Worm (Caenorhabditis elegans) whole organism, L2 larva: Measurements from ENCODE around the gene Y47D3A.32.

Experiments used
- ceh-16 ChIP-seq: fragments of 150-350 bp; optimal IDR thresholded peaks from 2 replicates; lab custom pipeline; 2014; ENCODE audit warnings: missing biosample characterization, missing genetic modification characterization
- crh-2 ChIP-seq: sonication (generic microtip); optimal IDR thresholded peaks from 2 replicates; lab custom pipeline; 2017; ENCODE audit warnings: missing biosample characterization, missing genetic modification characterization
- elt-1 ChIP-seq: fragments of 150-350 bp; optimal IDR thresholded peaks from 2 replicates; lab custom pipeline; 2014; ENCODE audit warnings: missing biosample characterization, missing genetic modification characterization
- fos-1 ChIP-seq: fragments of 150-350 bp; optimal IDR thresholded peaks from 2 replicates; lab custom pipeline; 2014; ENCODE audit warnings: missing biosample characterization, missing genetic modification characterization
- lin-39 ChIP-seq: fragments of 150-350 bp; optimal IDR thresholded peaks from 2 replicates; lab custom pipeline; 2014; ENCODE audit warnings: missing biosample characterization, missing genetic modification reagents, missing genetic modification characterization
- lsy-2 ChIP-seq, 2 experiments: fragments of 150-350 bp in 1 of 2; sonication (generic microtip) in 1 of 2; optimal IDR thresholded peaks; 2 replicates each; lab custom pipeline; 2014 to 2017; ENCODE audit warnings: missing biosample characterization in 2 of 2, missing genetic modification characterization in 2 of 2
- unc-62 ChIP-seq: fragments of 150-350 bp; optimal IDR thresholded peaks from 2 replicates; lab custom pipeline; 2014; ENCODE audit warnings: missing biosample characterization, missing genetic modification reagents, missing genetic modification characterization
- zag-1 ChIP-seq: fragments of 150-350 bp; optimal IDR thresholded peaks from 2 replicates; lab custom pipeline; 2014; ENCODE audit warnings: missing biosample characterization, missing genetic modification characterization
- ztf-11 ChIP-seq: sonication (generic microtip); optimal IDR thresholded peaks from 2 replicates; lab custom pipeline; 2017; ENCODE audit warnings: missing biosample characterization, missing genetic modification characterization

DNA sequence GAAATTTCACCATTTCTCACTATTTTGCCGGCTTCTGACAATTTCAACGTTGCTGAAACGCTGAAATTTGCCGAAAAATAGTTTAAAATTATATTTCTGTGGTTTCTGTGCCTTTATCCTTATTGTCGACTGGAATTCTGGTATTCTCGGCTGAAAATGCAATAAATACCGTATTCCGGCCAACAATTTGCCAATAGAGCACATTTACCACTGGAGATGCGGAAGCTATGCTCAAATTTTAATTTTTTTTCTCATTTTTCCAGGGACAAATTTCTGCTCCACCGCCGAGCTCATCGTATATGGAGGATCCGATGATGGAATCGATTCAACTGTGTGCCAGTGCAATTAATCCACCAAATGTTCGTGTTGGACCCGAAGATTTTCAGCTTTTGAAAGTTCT lies 5.6 kb upstream of the Y47D3A.32 start:
- no peak for TF ChIP-seq ztf-11 (tag; lab: Kevin White, UChicago)
- no peak for TF ChIP-seq ceh-16 (tag; lab: Kevin White, UChicago)
- no peak for TF ChIP-seq zag-1 (tag; lab: Kevin White, UChicago)
- TF ChIP-seq lsy-2 (tag; optimal IDR thresholded peaks at IDR 0.05; lab: Kevin White, UChicago), result no peak
- no peak for TF ChIP-seq crh-2 (tag; lab: Kevin White, UChicago)
- no peak for TF ChIP-seq lin-39
- TF ChIP-seq fos-1, result no peak
- no peak for TF ChIP-seq unc-62 (GFP tag; lab: Kevin White, UChicago)
- TF ChIP-seq elt-1 (tag; lab: Kevin White, UChicago), result no peak
